Worm (Caenorhabditis elegans) whole organism, L2 larva: ENCODE measurements around the gene bcl-7.
A peak's percentile ranks its signal among the peaks of the same experiment; 100 is the strongest.

Experiments
- C34F6.9 ChIP-seq: fragments of 150-350 bp; optimal IDR thresholded peaks from 2 replicates; lab custom pipeline; 2014; ENCODE audit warnings: missing biosample characterization, missing genetic modification characterization
- F13H6.1 ChIP-seq: sonication (generic microtip); optimal IDR thresholded peaks from 2 replicates; lab custom pipeline; 2016; ENCODE audit warnings: missing genetic modification characterization, missing compliant biosample characterization
- R02D3.7 ChIP-seq: fragments of 150-350 bp; optimal IDR thresholded peaks from 2 replicates; lab custom pipeline; 2014; ENCODE audit warnings: missing biosample characterization, missing genetic modification characterization
- Y55F3AM.14 ChIP-seq: fragments of 200-800 bp; sonication (Bioruptor generic); optimal IDR thresholded peaks from 2 replicates; lab custom pipeline; 2018; ENCODE audit warnings: mild to moderate bottlenecking, missing genetic modification characterization, missing compliant biosample characterization
- ZK546.5 ChIP-seq: sonication (generic microtip); optimal IDR thresholded peaks from 2 replicates; lab custom pipeline; 2017; ENCODE audit warnings: missing biosample characterization, missing genetic modification characterization
- alr-1 ChIP-seq: fragments of 150-350 bp; optimal IDR thresholded peaks from 2 replicates; lab custom pipeline; 2014; ENCODE audit warnings: missing biosample characterization, missing genetic modification characterization
- blmp-1 ChIP-seq: sonication (generic microtip); optimal IDR thresholded peaks from 2 replicates; lab custom pipeline; 2017; ENCODE audit warnings: missing genetic modification characterization, mild to moderate bottlenecking, missing compliant biosample characterization, antibody characterized with exemption, moderate library complexity; ENCODE audit not compliant: insufficient read depth
- ceh-16 ChIP-seq: fragments of 150-350 bp; optimal IDR thresholded peaks from 2 replicates; lab custom pipeline; 2014; ENCODE audit warnings: missing biosample characterization, missing genetic modification characterization
- ceh-82 ChIP-seq: fragments of 150-350 bp; optimal IDR thresholded peaks from 2 replicates; lab custom pipeline; 2014; ENCODE audit warnings: missing biosample characterization, missing genetic modification characterization
- dmd-4 ChIP-seq: sonication (generic microtip); optimal IDR thresholded peaks from 2 replicates; lab custom pipeline; 2017; ENCODE audit warnings: missing biosample characterization, missing genetic modification characterization
- elt-1 ChIP-seq: fragments of 150-350 bp; optimal IDR thresholded peaks from 2 replicates; lab custom pipeline; 2014; ENCODE audit warnings: missing biosample characterization, missing genetic modification characterization
- elt-3 ChIP-seq: sonication (generic microtip); optimal IDR thresholded peaks from 2 replicates; lab custom pipeline; 2017; ENCODE audit warnings: missing biosample characterization, missing genetic modification characterization
- fos-1 ChIP-seq: fragments of 150-350 bp; optimal IDR thresholded peaks from 2 replicates; lab custom pipeline; 2014; ENCODE audit warnings: missing biosample characterization, missing genetic modification characterization
- lin-13 ChIP-seq: fragments of 150-350 bp; optimal IDR thresholded peaks from 2 replicates; lab custom pipeline; 2014; ENCODE audit warnings: missing biosample characterization, missing genetic modification reagents, missing genetic modification characterization
- lsy-2 ChIP-seq, 2 experiments: fragments of 150-350 bp in 1 of 2; sonication (generic microtip) in 1 of 2; optimal IDR thresholded peaks; 2 replicates each; lab custom pipeline; 2014 to 2017; ENCODE audit warnings: missing biosample characterization in 2 of 2, missing genetic modification characterization in 2 of 2
- mab-5 ChIP-seq: fragments of 150-350 bp; optimal IDR thresholded peaks from 2 replicates; lab custom pipeline; 2014; ENCODE audit warnings: missing biosample characterization, missing genetic modification characterization
- mdl-1 ChIP-seq, 2 experiments: fragments of 150-350 bp in 1 of 2; sonication (generic microtip) in 1 of 2; optimal IDR thresholded peaks; 2 replicates each; lab custom pipeline; 2017; ENCODE audit warnings: missing biosample characterization in 2 of 2, missing genetic modification characterization in 2 of 2
- nhr-10 ChIP-seq: sonication (generic microtip); optimal IDR thresholded peaks from 2 replicates; lab custom pipeline; 2017; ENCODE audit warnings: missing biosample characterization, missing genetic modification characterization
- nhr-12 ChIP-seq: fragments of 150-350 bp; optimal IDR thresholded peaks from 2 replicates; lab custom pipeline; 2014; ENCODE audit warnings: missing biosample characterization, missing genetic modification characterization
- nhr-129 ChIP-seq: fragments of 150-350 bp; optimal IDR thresholded peaks from 2 replicates; lab custom pipeline; 2014; ENCODE audit warnings: missing biosample characterization, missing genetic modification characterization
- nhr-21 ChIP-seq: fragments of 150-350 bp; optimal IDR thresholded peaks from 2 replicates; lab custom pipeline; 2014; ENCODE audit warnings: missing biosample characterization, missing genetic modification characterization
- nhr-23 ChIP-seq: fragments of 150-350 bp; optimal IDR thresholded peaks from 2 replicates; lab custom pipeline; 2014; ENCODE audit warnings: missing biosample characterization, missing genetic modification reagents, missing genetic modification characterization
- nhr-77 ChIP-seq: fragments of 150-350 bp; optimal IDR thresholded peaks from 2 replicates; lab custom pipeline; 2014; ENCODE audit warnings: missing biosample characterization, missing genetic modification characterization
- peb-1 ChIP-seq: fragments of 150-350 bp; optimal IDR thresholded peaks from 2 replicates; lab custom pipeline; 2014; ENCODE audit warnings: missing biosample characterization, missing genetic modification characterization
- sem-4 ChIP-seq: fragments of 150-350 bp; optimal IDR thresholded peaks from 2 replicates; lab custom pipeline; 2014; ENCODE audit warnings: missing biosample characterization, missing genetic modification reagents, missing genetic modification characterization
- skn-1 ChIP-seq: sonication (generic microtip); optimal IDR thresholded peaks from 2 replicates; lab custom pipeline; 2017; ENCODE audit warnings: missing biosample characterization, missing genetic modification characterization
- sma-9 ChIP-seq, 2 experiments: fragments of 150-350 bp in 1 of 2; sonication (generic microtip) in 1 of 2; optimal IDR thresholded peaks; 2 replicates each; lab custom pipeline; 2014 to 2016; ENCODE audit warnings: missing genetic modification characterization in 2 of 2, mild to moderate bottlenecking in 1 of 2, missing biosample characterization in 1 of 2, missing compliant biosample characterization in 1 of 2, missing genetic modification reagents in 1 of 2, moderate library complexity in 1 of 2
- unc-39 ChIP-seq: fragments of 150-350 bp; optimal IDR thresholded peaks from 2 replicates; lab custom pipeline; 2014; ENCODE audit warnings: missing biosample characterization, missing genetic modification characterization
- unc-55 ChIP-seq: fragments of 150-350 bp; sonication (generic microtip); optimal IDR thresholded peaks from 3 replicates; lab custom pipeline; 2014; ENCODE audit warnings: missing biosample characterization, missing genetic modification reagents, missing genetic modification characterization
- ztf-11 ChIP-seq: sonication (generic microtip); optimal IDR thresholded peaks from 2 replicates; lab custom pipeline; 2017; ENCODE audit warnings: missing biosample characterization, missing genetic modification characterization

bcl-7 gene

ce11 chrIII:5892909-5893308 lies 33.0 kb upstream of the bcl-7 start:
- no peak for TF ChIP-seq dmd-4 (tag; lab: Kevin White, UChicago)
- TF ChIP-seq nhr-12 (tag; lab: Kevin White, UChicago): no peak
- TF ChIP-seq sem-4: no peak
- TF ChIP-seq F13H6.1 (tag; lab: Kevin White, UChicago): peak; percentile 31
- no peak for TF ChIP-seq blmp-1 (tag; lab: Kevin White, UChicago)
- TF ChIP-seq unc-39 (tag; lab: Kevin White, UChicago): no peak

DNA sequence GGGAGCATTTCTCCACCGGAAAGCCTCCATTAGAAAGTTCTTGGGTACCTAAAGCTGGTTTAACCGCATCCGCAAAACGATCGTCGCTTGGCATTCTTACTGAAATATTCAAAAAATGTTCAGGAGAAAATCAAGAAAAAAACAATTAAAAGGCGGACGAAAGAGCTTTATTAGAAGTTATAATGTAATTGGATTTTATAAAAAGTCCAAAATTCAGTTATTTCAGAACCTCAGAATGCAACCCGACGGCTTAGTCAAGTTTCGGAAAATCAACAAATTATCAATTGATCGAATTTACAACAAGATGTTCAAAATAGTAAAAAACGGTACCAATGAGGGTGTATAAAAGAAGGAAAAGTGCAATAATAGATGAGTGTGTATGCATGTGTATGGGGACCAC lies 30.0 kb upstream of the bcl-7 start, which contains the start of gene pxl-1:
TSS of gene pxl-1 (minus strand) at position 101 of the 400 bp plus-strand sequence.
- no peak for TF ChIP-seq sma-9 (GFP tag; optimal IDR thresholded peaks at IDR 0.05; lab: Kevin White, UChicago)
- no peak for TF ChIP-seq sma-9 (tag; optimal IDR thresholded peaks at IDR 0.05; lab: Kevin White, UChicago)
- TF ChIP-seq sem-4: no peak
- TF ChIP-seq nhr-23 (tag; lab: Kevin White, UChicago): no peak
- TF ChIP-seq R02D3.7 (tag; lab: Kevin White, UChicago): no peak
- no peak for TF ChIP-seq nhr-77
- TF ChIP-seq unc-39 (tag; lab: Kevin White, UChicago): no peak
- TF ChIP-seq blmp-1 (tag; lab: Kevin White, UChicago): no peak
- TF ChIP-seq nhr-21: no peak
- TF ChIP-seq ztf-11 (tag; lab: Kevin White, UChicago): no peak
- TF ChIP-seq mdl-1 (tag; optimal IDR thresholded peaks at IDR 0.05; lab: Kevin White, UChicago): no peak
- TF ChIP-seq F13H6.1 (tag; lab: Kevin White, UChicago): no peak
- no peak for TF ChIP-seq elt-3 (tag; lab: Kevin White, UChicago)
- TF ChIP-seq mab-5 (tag; lab: Kevin White, UChicago): no peak
- TF ChIP-seq ceh-16 (tag; lab: Kevin White, UChicago): no peak
- no peak for TF ChIP-seq ceh-82 (tag; lab: Kevin White, UChicago)
- no peak for TF ChIP-seq dmd-4 (tag; lab: Kevin White, UChicago)
- TF ChIP-seq nhr-10 (tag; lab: Kevin White, UChicago): no peak
- no peak for TF ChIP-seq nhr-129 (tag; lab: Kevin White, UChicago)
- TF ChIP-seq, all 48 proteins: peak for 0

- TF ChIP-seq skn-1 (no peak), unc-55 (GFP tag; lab: Kevin White, UChicago) (peak; percentile 30), lin-13 (GFP tag; lab: Kevin White, UChicago) (no peak), nhr-21 (no peak), Y55F3AM.14 (GFP tag; lab: Kevin White, UChicago) (peak; percentile 61), C34F6.9 (tag; lab: Kevin White, UChicago) (peak; percentile 42), ZK546.5 (tag; lab: Kevin White, UChicago) (no peak), lsy-2 (tag; optimal IDR thresholded peaks at IDR 0.05; lab: Kevin White, UChicago) (peak in 1 of 2 experiments; percentile 9), mdl-1 (tag; optimal IDR thresholded peaks at IDR 0.05; lab: Kevin White, UChicago) (no peak), nhr-129 (tag; lab: Kevin White, UChicago) (peak; percentile 17), F13H6.1 (tag; lab: Kevin White, UChicago) (no peak), ceh-82 (tag; lab: Kevin White, UChicago) (no peak), sma-9 (GFP tag; optimal IDR thresholded peaks at IDR 0.05; lab: Kevin White, UChicago) (no peak), sma-9 (tag; optimal IDR thresholded peaks at IDR 0.05; lab: Kevin White, UChicago) (no peak), alr-1 (tag; lab: Kevin White, UChicago) (no peak), dmd-4 (tag; lab: Kevin White, UChicago) (no peak), elt-1 (tag; lab: Kevin White, UChicago) (no peak)
Observed at ce11 chrIII:5897468-5897867, 28.4 kb upstream of the bcl-7 start.

DNA sequence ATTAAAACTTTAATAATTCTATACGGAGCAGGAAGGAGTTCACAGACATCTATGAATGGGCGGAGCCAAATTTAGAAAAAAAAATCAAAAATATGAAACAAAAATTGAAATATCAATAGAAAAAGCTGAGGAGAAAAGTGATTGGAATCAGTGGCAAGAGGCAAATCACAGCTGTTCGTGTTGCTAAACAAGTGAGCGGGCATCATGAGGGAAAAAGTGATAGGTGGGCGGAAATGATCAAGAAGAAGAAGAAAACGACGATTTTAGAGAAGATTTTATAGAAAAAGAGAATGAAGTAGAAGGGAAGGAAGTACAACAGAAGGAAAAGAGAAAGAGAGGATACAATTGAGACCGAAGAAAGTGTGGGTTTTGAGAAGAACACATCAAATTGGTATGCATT lies 27.3 kb upstream of the bcl-7 start:
- peak; percentile 7 for TF ChIP-seq nhr-129 (tag; lab: Kevin White, UChicago)
- peak in 1 of 2 experiments; percentile 15 for TF ChIP-seq lsy-2 (tag; optimal IDR thresholded peaks at IDR 0.05; lab: Kevin White, UChicago)
- TF ChIP-seq unc-55 (GFP tag; lab: Kevin White, UChicago): peak; percentile 23
- peak; percentile 12 for TF ChIP-seq F13H6.1 (tag; lab: Kevin White, UChicago)
- no peak for TF ChIP-seq peb-1
- TF ChIP-seq, all 48 proteins: peak for 4

- TF ChIP-seq nhr-129 (tag; lab: Kevin White, UChicago): peak; percentile 77
- TF ChIP-seq nhr-10 (tag; lab: Kevin White, UChicago): no peak
- peak; percentile 69 for TF ChIP-seq fos-1 (tag; lab: Kevin White, UChicago)
- TF ChIP-seq, all 48 proteins: peak for 2
Observed at ce11 chrIII:5900709-5901108, 25.2 kb upstream of the bcl-7 start.
